Fruit fly (Drosophila melanogaster): ENCODE results near the gene CG6686.

dm6 chr2L:11937669-11938068, 50.2 kb downstream of the CG6686 start, which contains the start of gene Or33c:
- TF ChIP-seq Eip78C (GFP tag) (no peak), Sox14 (GFP tag; optimal IDR thresholded peaks at IDR 0.05) (no peak), topi (GFP tag; optimal IDR thresholded peaks at IDR 0.05) (no peak), CG4318 (GFP tag; optimal IDR thresholded peaks at IDR 0.05) (no peak), lz (GFP tag; optimal IDR thresholded peaks at IDR 0.05) (no peak), vri (GFP tag; optimal IDR thresholded peaks at IDR 0.05) (no peak)

Data from whole organism, prepupa.